Worm (Caenorhabditis elegans) whole organism, L4/young adult: ENCODE results near the gene ttn-1.

Experiments
- W03F9.2 ChIP-seq: fragments of 150-350 bp; optimal IDR thresholded peaks from 2 replicates; lab custom pipeline; 2014; ENCODE audit warnings: missing biosample characterization, missing genetic modification characterization
- dao-5 ChIP-seq: sonication (generic microtip); optimal IDR thresholded peaks from 2 replicates; lab custom pipeline; 2016; ENCODE audit warnings: missing genotype, missing genetic modification characterization, moderate library complexity, missing compliant biosample characterization
- him-1 ChIP-seq: sonication (generic microtip); optimal IDR thresholded peaks from 2 replicates; lab custom pipeline; 2016; ENCODE audit warnings: missing genotype, missing genetic modification reagents, missing genetic modification characterization, missing compliant biosample characterization

Gene ttn-1

DNA sequence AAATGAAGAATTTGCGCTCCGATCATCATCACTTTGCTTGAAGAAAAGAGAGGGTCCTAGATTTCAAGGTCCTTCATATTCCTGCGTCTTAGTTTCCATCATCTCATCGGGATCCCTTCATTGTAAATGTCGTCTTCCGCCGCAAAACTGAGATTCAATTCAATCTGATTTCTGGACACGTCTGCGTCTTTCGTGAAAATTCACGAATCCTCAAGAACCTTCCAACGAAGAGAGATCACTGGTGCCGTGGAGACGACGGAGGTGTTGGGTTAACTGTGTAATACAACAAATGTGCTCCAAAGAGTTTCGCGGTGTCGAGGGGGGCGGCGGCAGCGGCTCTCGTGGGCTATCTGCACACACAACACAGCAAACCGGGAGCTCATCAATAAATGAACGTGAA, 1.6 kb upstream of the ttn-1 start:
- TF ChIP-seq dao-5 (tag; lab: Kevin White, UChicago) (no peak), him-1 (tag; lab: Kevin White, UChicago) (no peak), W03F9.2 (no peak)

DNA sequence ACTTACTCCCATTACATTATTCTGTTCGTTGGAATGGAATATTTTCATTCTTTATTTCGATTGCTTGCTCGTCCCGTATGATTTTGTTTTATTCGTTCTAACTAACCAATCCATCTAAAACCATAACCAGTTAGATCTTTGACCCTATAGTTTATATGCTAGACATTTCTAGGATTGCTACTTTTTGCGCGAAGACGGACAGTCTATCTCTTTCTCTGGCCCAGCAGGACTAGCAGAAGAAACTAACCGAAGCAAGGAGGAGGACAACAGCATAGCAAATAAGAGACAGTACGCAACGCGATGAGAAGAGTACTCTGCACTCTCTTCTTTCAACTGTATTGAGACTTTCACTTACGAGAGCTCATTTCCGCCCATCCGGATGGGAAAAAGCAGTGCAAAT, 64.3 kb downstream of the ttn-1 start:
- TF ChIP-seq him-1 (tag; lab: Kevin White, UChicago) (no peak), W03F9.2 (no peak), dao-5 (tag; lab: Kevin White, UChicago) (no peak)

DNA sequence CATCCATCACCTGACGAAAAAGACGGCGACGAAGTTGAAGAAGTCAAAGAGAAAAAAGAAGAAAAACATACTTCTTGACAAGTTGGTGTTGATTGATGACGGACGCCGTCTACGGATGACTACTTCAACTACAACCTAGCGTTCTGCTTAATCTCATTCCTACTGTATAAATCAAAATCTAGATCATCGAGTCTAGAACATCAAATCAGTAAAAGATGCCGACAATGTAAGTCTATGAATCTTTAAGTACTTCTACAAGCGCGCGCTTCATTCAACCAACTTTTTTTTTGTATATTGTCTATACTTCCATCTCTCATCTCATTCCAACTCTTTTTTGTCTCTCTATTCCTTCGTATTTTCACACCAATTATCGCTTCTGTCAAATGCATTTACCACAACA, 67.0 kb downstream of the ttn-1 start:
- TF ChIP-seq dao-5 (tag; lab: Kevin White, UChicago) = no peak
- no peak for TF ChIP-seq W03F9.2
- TF ChIP-seq him-1 (tag; lab: Kevin White, UChicago) = no peak

DNA sequence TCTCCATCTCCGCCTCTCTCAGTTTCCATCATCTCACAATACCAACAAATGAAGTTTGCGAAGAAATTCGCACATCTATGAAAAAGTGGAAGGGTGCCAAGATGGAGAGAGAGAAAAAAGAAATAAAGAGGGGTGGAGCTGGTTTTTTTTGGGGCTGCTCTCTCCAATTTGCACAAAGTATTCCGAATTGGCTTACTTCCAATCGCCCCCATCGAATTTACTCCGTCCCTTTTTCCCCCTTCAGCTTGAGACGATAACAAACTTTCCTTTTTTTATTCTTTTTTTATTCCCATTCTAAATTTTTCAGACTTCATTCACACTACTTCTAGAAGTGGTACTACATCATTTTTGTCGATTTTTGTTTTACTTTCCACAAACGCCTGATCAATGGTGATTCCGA, 71.3 kb downstream of the ttn-1 start, which contains the start of gene exp-2:
exp-2 (plus strand) TSS at position 301 of the 400 bp plus-strand sequence.
- TF ChIP-seq dao-5 (tag; lab: Kevin White, UChicago) (no peak), W03F9.2 (no peak), him-1 (tag; lab: Kevin White, UChicago) (no peak)

DNA sequence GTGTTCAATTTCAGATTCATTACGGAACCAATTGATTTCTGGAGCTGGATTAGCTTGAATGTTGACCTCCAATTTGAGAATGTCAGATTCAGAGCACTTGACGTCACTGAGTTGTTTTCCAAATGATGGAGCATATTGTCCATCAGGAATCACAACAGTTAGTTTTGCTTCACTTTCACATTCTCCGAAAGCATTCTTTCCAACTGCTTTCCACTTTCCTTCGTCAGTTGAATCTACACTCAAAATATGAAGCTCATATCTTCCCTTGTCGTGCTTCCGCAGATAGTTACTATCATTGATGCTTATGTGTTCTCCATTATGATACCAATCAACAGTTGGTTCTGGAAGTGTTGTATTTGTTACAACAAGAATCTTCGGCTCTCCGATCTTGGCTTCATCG, 74.1 kb downstream of the ttn-1 start:
- no peak for TF ChIP-seq W03F9.2
- no peak for TF ChIP-seq dao-5 (tag; lab: Kevin White, UChicago)
- no peak for TF ChIP-seq him-1 (tag; lab: Kevin White, UChicago)

DNA sequence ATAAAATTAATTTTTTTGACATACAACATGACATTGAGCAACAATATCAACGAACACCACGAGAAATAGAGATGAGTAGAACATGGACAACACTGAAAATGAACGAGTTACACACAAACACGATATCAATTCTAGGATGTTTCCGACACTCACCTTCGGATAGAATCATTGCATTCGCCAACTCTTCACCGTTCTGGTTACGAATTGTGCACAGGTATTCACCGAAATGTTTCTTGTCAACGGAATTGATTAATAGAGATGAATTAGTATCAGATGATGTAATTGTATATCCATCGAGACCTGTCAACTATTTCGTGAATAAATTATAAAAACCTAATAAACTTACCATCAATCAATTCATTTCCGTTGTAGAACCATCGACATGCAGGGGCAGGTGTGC, 80.8 kb downstream of the ttn-1 start:
- TF ChIP-seq W03F9.2 = no peak

DNA sequence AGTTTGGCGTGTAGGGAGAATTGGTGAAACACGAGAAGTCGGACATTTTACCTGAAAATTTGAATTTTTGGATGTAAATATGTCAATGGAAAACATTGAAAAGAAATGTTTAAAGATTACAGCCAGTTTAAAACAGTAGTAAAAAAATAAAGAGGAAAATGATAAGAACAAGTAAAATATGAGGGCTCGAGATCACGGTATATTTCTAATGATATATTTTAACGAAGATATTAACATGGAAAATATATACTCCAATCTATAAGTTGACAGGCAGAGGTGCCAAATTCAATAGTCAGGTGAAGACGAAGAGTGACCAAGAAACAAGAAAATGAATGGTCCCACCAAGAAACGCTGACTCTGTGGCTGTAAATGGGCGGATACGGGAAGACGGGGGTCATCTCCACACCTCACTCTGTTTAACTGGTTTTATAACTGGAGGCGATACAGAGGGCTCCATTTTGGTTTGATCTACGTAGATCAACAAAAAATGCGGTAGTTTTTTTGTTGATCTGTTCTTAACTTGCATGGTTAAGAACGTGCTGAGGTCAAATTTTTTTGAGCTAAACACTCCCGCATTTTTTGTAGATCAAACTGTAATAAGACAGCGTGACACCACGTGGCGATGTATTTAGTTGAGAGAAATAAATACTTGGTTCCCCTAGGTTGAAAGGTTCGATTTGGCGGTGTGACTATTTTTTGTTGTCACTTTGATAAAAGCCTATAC, 82.1 kb downstream of the ttn-1 start, which contains the start of gene ceh-49:
ceh-49 (minus strand) TSS at position 51 of the 724 bp plus-strand sequence.
- no peak for TF ChIP-seq dao-5 (tag; lab: Kevin White, UChicago)
- no peak for TF ChIP-seq W03F9.2
- TF ChIP-seq him-1 (tag; lab: Kevin White, UChicago) = no peak

DNA sequence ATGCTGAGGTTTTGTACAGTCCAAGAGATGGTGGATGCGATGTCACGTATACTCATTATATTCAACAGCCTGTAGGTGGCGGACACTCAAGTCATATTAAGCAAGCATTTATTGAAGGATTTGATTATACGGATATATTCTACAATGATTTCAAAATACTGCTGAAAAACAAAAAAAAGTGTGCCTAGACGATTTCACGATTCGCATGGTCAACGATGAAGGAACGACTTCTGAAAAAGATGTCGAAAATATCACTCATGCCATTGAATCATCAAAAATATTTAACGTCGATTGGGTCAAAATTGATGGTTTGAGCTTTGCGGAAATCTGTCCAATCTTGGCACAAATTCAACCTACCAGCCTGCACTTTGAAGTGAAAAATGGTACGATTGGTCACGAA, 85.4 kb downstream of the ttn-1 start:
- TF ChIP-seq him-1 (tag; lab: Kevin White, UChicago) (no peak), dao-5 (tag; lab: Kevin White, UChicago) (no peak), W03F9.2 (no peak)

DNA sequence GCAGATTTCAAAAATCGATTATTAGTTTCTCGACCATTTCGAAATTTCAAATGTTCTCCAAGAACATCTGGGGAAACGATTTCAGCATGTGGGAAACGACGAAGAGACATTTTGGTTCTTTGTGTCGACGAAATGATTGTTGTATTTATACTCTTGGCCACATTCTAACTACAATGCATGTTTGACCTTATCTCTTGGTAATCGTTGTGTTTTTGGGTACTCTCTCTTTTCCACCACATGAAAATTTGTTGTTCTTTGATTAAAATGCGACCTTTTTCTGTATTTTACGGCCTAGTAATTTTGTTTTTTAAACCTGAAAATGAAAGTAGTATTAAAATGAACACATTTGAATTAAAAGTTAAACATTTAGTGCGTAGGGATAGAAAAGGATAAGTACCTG, 89.6 kb downstream of the ttn-1 start, which contains the start of gene F17A9.5:
F17A9.5 (minus strand) TSS at position 175 of the 400 bp plus-strand sequence.
- TF ChIP-seq him-1 (tag; lab: Kevin White, UChicago) = no peak

DNA sequence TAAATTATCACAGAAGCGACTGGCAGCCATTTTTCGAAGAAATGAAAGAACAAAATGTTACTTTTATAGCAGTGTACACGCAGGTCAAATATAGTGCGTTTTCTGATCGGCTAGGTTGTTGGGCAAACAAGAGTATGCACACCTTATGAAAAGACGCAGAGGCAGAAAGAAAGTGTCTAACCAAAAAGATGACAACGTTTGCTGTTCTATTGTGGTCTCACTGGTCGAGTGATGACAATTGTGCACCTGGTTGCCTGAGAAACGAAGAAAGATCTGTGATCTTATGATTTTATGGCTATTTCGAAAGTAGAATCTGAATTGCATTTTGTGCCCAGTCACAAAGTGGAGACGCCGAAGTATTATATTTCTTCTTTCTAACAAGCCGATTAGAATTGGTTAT, 91.9 kb downstream of the ttn-1 start, which contains the start of gene F17A9.4:
F17A9.4 (minus strand) TSS at position 97 of the 400 bp plus-strand sequence.
- no peak for TF ChIP-seq dao-5 (tag; lab: Kevin White, UChicago)
- no peak for TF ChIP-seq him-1 (tag; lab: Kevin White, UChicago)
- TF ChIP-seq W03F9.2 = no peak

DNA sequence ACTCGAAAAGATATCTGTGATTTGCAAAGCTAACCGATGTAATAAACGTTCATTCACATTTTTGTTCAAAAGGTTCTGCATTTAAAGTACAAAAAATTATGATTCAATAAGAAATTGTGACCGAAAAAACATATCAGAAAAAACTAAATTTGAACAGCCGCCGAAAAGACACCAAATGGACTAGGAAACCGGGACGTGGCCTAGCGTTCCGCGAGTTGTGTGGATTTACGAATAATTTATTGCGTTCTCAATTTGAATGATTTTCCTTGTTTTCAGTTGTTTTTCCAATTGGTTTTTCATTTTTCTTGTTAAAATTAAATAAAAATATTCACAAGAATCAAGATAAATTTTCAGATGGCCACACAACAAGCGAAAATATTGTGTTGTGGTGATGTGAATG, 95.0 kb downstream of the ttn-1 start, which contains the start of gene cwf-19L1:
cwf-19L1 (plus strand) TSS at position 355 of the 400 bp plus-strand sequence.
- TF ChIP-seq W03F9.2 (peak; percentile 61), him-1 (tag; lab: Kevin White, UChicago) (no peak), dao-5 (tag; lab: Kevin White, UChicago) (no peak)

DNA sequence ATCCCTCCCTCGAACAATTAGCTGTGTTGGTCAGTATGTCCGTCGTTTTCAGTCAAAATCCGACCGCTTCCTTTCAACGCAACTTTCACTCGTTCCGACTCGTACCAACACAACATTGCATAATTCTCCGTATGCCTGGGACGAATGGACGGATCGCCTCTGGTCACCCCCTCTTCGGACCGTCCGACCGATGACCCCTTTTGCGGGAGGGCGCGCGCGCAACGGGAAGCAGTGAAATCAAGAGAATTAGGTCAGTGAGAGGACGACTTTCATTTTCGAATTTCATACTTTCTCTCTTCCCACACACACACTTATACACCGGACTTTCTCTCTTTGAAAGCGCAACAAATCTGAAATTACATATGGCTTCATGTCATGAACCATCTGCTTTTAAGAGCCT, 97.1 kb downstream of the ttn-1 start, which contains the start of gene atf-8:
atf-8 (plus strand) TSS at position 234 of the 400 bp plus-strand sequence.
- TF ChIP-seq W03F9.2 = no peak
- TF ChIP-seq dao-5 (tag; lab: Kevin White, UChicago) = no peak
- no peak for TF ChIP-seq him-1 (tag; lab: Kevin White, UChicago)

DNA sequence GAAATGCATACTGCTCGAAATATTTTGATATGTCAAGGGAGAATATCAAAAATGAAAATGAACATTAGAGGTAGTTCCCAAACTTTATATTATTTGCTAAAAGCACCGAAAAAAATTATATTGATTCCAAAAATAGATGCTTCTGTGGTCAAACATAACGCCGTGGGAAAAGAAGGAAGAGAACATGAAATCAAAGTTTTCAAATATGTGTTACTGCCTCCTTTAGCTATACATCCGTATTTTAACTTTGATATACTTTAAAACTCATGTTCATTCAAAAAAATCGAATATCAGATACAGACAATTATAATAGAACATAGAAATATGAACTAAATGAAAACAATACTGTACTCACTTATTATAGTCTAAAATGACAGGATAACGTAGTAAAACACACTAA, 99.0 kb downstream of the ttn-1 start, which contains the start of gene Y38A10A.11:
Y38A10A.11 (minus strand) TSS at position 101 of the 400 bp plus-strand sequence.
- TF ChIP-seq him-1 (tag; lab: Kevin White, UChicago) (no peak), dao-5 (tag; lab: Kevin White, UChicago) (no peak), W03F9.2 (no peak)

DNA sequence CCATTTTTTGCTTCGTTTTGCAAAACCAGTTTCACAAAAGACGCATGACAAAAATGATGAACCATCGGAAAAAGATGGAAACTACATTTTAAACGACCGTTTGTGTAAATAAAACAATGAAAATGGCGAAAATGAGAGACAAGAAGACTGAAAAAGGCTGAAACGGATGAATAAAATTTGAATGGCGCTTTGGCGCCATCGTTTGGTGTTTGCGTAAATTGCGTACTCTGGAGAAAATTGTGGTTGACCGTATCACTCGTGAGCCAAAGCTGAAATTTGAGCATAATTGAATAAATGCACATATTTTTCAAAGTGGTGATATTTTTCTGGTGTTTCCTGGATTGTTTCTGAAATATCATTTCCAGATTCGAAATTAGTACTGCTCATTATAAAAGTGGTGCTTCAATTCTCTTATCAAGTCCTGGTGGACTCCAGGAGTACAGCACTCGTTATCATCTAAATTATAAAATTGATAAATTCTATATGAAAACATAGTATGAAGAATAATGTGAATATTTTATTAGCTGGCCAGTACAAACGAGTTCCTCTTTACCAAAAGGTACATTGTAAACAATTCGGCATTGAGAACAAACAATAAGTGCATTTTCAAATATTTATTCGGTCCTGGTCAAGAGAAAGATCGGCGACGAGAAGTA, 101.1 kb downstream of the ttn-1 start:
- TF ChIP-seq W03F9.2 = no peak
